Worm (Caenorhabditis elegans): ENCODE measurements around the gene scl-2.

The scl-2 gene

DNA sequence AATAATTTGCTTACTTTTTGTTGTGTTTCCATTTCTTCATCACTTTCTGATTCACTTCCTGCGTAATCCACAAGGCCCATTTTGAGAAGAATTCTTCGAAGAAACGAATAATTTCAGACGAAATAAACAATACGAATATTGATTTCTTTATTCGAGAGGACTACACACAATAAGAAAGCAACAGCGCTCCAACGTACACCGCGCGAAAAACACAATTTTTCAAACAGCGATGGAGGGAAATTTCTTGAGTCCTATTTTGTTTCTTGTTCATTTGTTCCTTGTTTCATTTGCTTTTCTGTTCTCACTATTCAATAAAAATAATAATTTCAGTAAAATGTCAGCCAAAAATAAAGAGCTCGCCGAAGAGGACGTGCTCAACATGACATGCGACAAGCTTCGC lies 36.2 kb downstream of the scl-2 start, which contains the start of the genes prcc-1 and C39E9.12 (continued):
- TF ChIP-seq F37B4.10 (GFP tag; IDR thresholded peaks at IDR 0.05) (no peak), nhr-90 (tag; optimal IDR thresholded peaks at IDR 0.05) (no peak), lir-1 (GFP tag; conservative IDR thresholded peaks at IDR 0.05) (no peak), athp-1 (tag; optimal IDR thresholded peaks at IDR 0.05) (no peak), efl-1 (GFP tag; optimal IDR thresholded peaks at IDR 0.05) (peak; percentile 98), F52B5.7 (tag; optimal IDR thresholded peaks at IDR 0.05) (no peak), ztf-26 (tag; optimal IDR thresholded peaks at IDR 0.05) (no peak)

DNA sequence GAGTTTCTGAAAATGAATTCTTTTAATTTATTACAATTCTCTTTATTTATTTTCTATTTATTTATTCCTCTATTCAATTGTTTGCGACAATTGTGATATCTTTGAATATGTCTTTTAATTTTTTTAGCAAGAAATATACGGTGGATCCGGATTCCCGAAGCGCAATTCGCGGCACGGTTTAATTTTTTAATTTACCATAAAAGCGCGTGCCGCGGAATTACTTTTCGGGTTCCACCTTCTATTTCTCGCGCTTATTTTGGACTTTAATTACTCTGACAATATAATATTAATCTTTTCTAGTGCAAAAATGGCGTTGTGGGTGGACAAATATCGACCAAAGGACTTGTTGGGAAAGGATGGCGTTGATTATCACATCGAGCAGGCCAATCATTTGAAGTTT lies 38.0 kb downstream of the scl-2 start, which contains the start of gene rfc-3:
TSS of gene rfc-3 (plus strand) at position 301 of the 400 bp plus-strand sequence.
- TF ChIP-seq hlh-26 (GFP tag; conservative IDR thresholded peaks at IDR 0.05), result no peak
- peak; percentile 49; the same call in 1 of the 2 replicates for TF ChIP-seq ekl-4 (GFP tag; IDR thresholded peaks at IDR 0.05)
- 0 out of 2 replicates have a peak, but pooled peaks have one; percentile 22 for TF ChIP-seq hsf-1 (GFP tag; IDR thresholded peaks at IDR 0.05)
- no peak for TF ChIP-seq lin-54 (GFP tag; optimal IDR thresholded peaks at IDR 0.05)
- TF ChIP-seq ceh-100 (GFP tag; IDR thresholded peaks at IDR 0.05), result 0 out of 2 replicates have a peak, but pooled peaks have one; percentile 36
- no peak; the same call in 1 of the 2 replicates for TF ChIP-seq madf-8 (GFP tag; conservative IDR thresholded peaks at IDR 0.05)
- TF ChIP-seq zfh-2 (GFP tag; conservative IDR thresholded peaks at IDR 0.05), result no peak
- TF ChIP-seq sea-2 (GFP tag; IDR thresholded peaks at IDR 0.05), result no peak
- no peak for TF ChIP-seq akir-1 (GFP tag; optimal IDR thresholded peaks at IDR 0.05)
- 0 out of 2 replicates have a peak, but pooled peaks have one; percentile 35 for TF ChIP-seq ztf-25 (GFP tag; IDR thresholded peaks at IDR 0.05)
- TF ChIP-seq repo-1 (tag; optimal IDR thresholded peaks at IDR 0.05), result no peak
- no peak for TF ChIP-seq Y53F4B.3 (GFP tag; IDR thresholded peaks at IDR 0.05)
- TF ChIP-seq tlf-1 (GFP tag; optimal IDR thresholded peaks at IDR 0.05), result no peak
- TF ChIP-seq lin-40 (tag; optimal IDR thresholded peaks at IDR 0.05), result no peak
- TF ChIP-seq hmg-1.2 (GFP tag; IDR thresholded peaks at IDR 0.05), result no peak
- no peak for TF ChIP-seq ztf-26 (tag; optimal IDR thresholded peaks at IDR 0.05)
- TF ChIP-seq cebp-2 (GFP tag; IDR thresholded peaks at IDR 0.05), result no peak
- peak; percentile 32 for TF ChIP-seq madf-6 (GFP tag; IDR thresholded peaks at IDR 0.05)
- peak; percentile 49 for TF ChIP-seq efl-1 (GFP tag; optimal IDR thresholded peaks at IDR 0.05)
- peak; percentile 8; the same call in 1 of the 2 replicates for TF ChIP-seq F33H1.4 (GFP tag; IDR thresholded peaks at IDR 0.05)

DNA sequence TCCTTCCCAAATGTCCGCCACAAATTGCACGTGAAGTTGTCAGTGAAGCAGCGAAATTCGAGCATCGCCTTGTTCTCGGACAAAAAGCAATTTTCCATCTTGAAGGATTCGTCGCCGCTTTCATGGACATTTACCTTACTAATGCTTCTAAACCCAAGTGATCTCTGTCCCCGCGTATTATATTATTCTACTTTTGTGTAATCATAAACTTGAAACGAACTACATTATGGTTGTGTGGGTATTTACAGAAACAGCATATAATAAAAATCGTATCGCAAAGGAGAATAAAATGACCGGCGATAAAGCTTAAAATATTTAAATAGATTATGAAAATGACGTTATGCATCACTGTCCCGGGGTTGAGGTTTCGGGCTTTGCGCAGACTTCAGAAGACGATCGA lies 39.3 kb downstream of the scl-2 start:
- TF ChIP-seq F39B2.1 (GFP tag; IDR thresholded peaks at IDR 0.05) (0 out of 2 replicates have a peak, but pooled peaks have one; percentile 17), madf-3 (GFP tag; IDR thresholded peaks at IDR 0.05) (0 out of 2 replicates have a peak, but pooled peaks have one; percentile 16), lsl-1 (GFP tag; optimal IDR thresholded peaks at IDR 0.05) (peak; percentile 27), madf-6 (GFP tag; IDR thresholded peaks at IDR 0.05) (peak; percentile 58), snpc-4 (GFP tag; optimal IDR thresholded peaks at IDR 0.05) (no peak), snpc-4 (tag; optimal IDR thresholded peaks at IDR 0.05) (peak in 2 of 4 experiments; percentile 47 to 53), repo-1 (tag; optimal IDR thresholded peaks at IDR 0.05) (peak; percentile 34), sea-2 (GFP tag; IDR thresholded peaks at IDR 0.05) (no peak), egl-18 (GFP tag; IDR thresholded peaks at IDR 0.05) (no peak), mxl-1 (tag; optimal IDR thresholded peaks at IDR 0.05) (peak; percentile 39), athp-1 (tag; optimal IDR thresholded peaks at IDR 0.05) (peak; percentile 48), cebp-1 (GFP tag; IDR thresholded peaks at IDR 0.05) (no peak), cebp-1 (tag; optimal IDR thresholded peaks at IDR 0.05) (peak; percentile 34), lin-26 (GFP tag; IDR thresholded peaks at IDR 0.05) (peak; percentile 68; the same call in 1 of the 2 replicates), zfh-2 (GFP tag; conservative IDR thresholded peaks at IDR 0.05) (no peak), T26A5.8 (tag; optimal IDR thresholded peaks at IDR 0.05) (peak; percentile 1), attf-5 (GFP tag; optimal IDR thresholded peaks at IDR 0.05) (peak; percentile 35), nfyb-1 (GFP tag; IDR thresholded peaks at IDR 0.05) (0 out of 2 replicates have a peak, but pooled peaks have one; percentile 7), nhr-90 (tag; optimal IDR thresholded peaks at IDR 0.05) (peak; percentile 4), F22D6.2 (tag; optimal IDR thresholded peaks at IDR 0.05) (no peak), rec-8 (tag; optimal IDR thresholded peaks at IDR 0.05) (peak in 1 of 2 experiments; percentile 4), snpc-1.3 (tag; optimal IDR thresholded peaks at IDR 0.05; ENCODE audit: insufficient read depth) (peak; percentile 18), lir-1 (GFP tag; conservative IDR thresholded peaks at IDR 0.05) (no peak), akir-1 (GFP tag; optimal IDR thresholded peaks at IDR 0.05) (no peak), attf-6 (GFP tag; IDR thresholded peaks at IDR 0.05) (no peak), B0336.3 (GFP tag; IDR thresholded peaks at IDR 0.05) (peak; percentile 63), ceh-91 (GFP tag; IDR thresholded peaks at IDR 0.05) (0 out of 2 replicates have a peak, but pooled peaks have one; percentile 8), B0035.1 (tag; optimal IDR thresholded peaks at IDR 0.05) (peak; percentile 2)
